Worm (Caenorhabditis elegans): ENCODE results near the gene rps-2.

rps-2 gene

DNA sequence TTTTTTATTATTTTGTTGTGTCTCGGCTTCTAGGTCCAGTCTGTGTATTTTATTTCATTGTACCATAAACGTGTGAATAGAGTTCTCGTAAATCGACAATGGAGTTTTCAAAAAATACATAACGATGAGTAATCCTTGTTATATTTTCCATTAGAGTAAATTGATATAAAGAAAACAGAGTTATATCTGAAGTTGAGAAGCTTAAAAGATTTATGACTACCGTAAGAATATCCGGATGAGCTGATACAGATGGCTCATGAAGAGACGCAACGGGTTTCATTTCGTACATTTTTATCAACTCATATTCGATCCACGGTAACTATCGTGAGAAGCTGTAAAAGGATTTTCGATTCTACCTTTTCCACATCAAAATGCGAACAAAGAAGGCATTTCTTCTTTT, 1.7 kb upstream of the rps-2 start, which contains the start of gene gcy-8:
Gene gcy-8 (plus strand): TSS at position 301 of the 400 bp plus-strand sequence.
- TF ChIP-seq mab-5 (tag; optimal IDR thresholded peaks at IDR 0.05) (no peak), lsy-2 (tag; optimal IDR thresholded peaks at IDR 0.05) (no peak), elt-1 (tag; optimal IDR thresholded peaks at IDR 0.05; ENCODE audit: borderline replicate concordance, insufficient read depth) (no peak), unc-39 (tag; optimal IDR thresholded peaks at IDR 0.05) (no peak), unc-120 (tag; optimal IDR thresholded peaks at IDR 0.05; ENCODE audit: poor library complexity, severe bottlenecking) (no peak), nhr-76 (tag; optimal IDR thresholded peaks at IDR 0.05) (no peak), cnd-1 (tag; optimal IDR thresholded peaks at IDR 0.05) (no peak), hlh-1 (tag; optimal IDR thresholded peaks at IDR 0.05) (no peak), nhr-28 (tag; optimal IDR thresholded peaks at IDR 0.05) (no peak), ceh-39 (tag; optimal IDR thresholded peaks at IDR 0.05) (no peak), drap-1 (GFP tag; optimal IDR thresholded peaks at IDR 0.05) (no peak), lin-13 (tag; optimal IDR thresholded peaks at IDR 0.05) (no peak), tbx-8 (GFP tag; optimal IDR thresholded peaks at IDR 0.05) (no peak), unc-62 (GFP tag; optimal IDR thresholded peaks at IDR 0.05) (no peak), mls-2 (tag; optimal IDR thresholded peaks at IDR 0.05) (no peak), mep-1 (tag; optimal IDR thresholded peaks at IDR 0.05) (no peak), nhr-2 (tag; optimal IDR thresholded peaks at IDR 0.05) (no peak)

DNA sequence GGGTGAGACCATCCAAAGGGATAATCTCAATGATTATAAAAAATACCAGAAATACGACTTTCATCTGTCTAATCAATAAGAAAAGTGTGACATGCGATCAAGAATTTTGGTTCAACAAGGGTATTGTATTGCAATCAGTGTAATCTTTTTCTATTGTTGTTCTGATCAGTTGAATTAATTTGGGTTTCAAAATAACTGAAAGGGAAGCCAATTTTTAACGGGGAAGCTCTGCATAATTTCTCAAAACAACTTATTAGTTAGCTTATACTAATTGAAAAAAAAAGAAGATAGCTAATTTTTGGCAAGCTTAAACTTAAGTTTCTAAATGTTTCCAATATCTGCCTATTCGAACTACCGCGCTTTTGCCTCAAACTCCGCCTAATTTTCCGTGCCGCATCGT, 1.0 kb upstream of the rps-2 start, which contains the start of gene C49H3.12:
Gene C49H3.12 (minus strand): TSS at position 101 of the 400 bp plus-strand sequence.
- no peak for TF ChIP-seq lin-13 (tag; optimal IDR thresholded peaks at IDR 0.05)
- TF ChIP-seq nhr-12 (tag; optimal IDR thresholded peaks at IDR 0.05) = no peak
- TF ChIP-seq lin-32 (GFP tag; optimal IDR thresholded peaks at IDR 0.05) = no peak
- no peak for TF ChIP-seq elt-1 (tag; optimal IDR thresholded peaks at IDR 0.05; ENCODE audit: borderline replicate concordance, insufficient read depth)
- TF ChIP-seq ces-1 (GFP tag; optimal IDR thresholded peaks at IDR 0.05) = no peak
- no peak for TF ChIP-seq mls-2 (tag; optimal IDR thresholded peaks at IDR 0.05)
- no peak for TF ChIP-seq nhr-237 (tag; optimal IDR thresholded peaks at IDR 0.05)
- TF ChIP-seq ztf-11 (tag; optimal IDR thresholded peaks at IDR 0.05) = no peak
- TF ChIP-seq tbx-8 (GFP tag; optimal IDR thresholded peaks at IDR 0.05) = no peak
- no peak for TF ChIP-seq flh-1 (GFP tag; optimal IDR thresholded peaks at IDR 0.05)
- no peak for TF ChIP-seq snpc-4 (tag; optimal IDR thresholded peaks at IDR 0.05)
- TF ChIP-seq blmp-1 (tag; optimal IDR thresholded peaks at IDR 0.05) = no peak
- no peak for TF ChIP-seq unc-39 (tag; optimal IDR thresholded peaks at IDR 0.05)
- no peak for TF ChIP-seq mep-1 (tag; optimal IDR thresholded peaks at IDR 0.05)
- TF ChIP-seq ham-2 (GFP tag; optimal IDR thresholded peaks at IDR 0.05) = no peak
- no peak for TF ChIP-seq unc-120 (tag; optimal IDR thresholded peaks at IDR 0.05; ENCODE audit: poor library complexity, severe bottlenecking)
- TF ChIP-seq mab-5 (tag; optimal IDR thresholded peaks at IDR 0.05) = no peak

DNA sequence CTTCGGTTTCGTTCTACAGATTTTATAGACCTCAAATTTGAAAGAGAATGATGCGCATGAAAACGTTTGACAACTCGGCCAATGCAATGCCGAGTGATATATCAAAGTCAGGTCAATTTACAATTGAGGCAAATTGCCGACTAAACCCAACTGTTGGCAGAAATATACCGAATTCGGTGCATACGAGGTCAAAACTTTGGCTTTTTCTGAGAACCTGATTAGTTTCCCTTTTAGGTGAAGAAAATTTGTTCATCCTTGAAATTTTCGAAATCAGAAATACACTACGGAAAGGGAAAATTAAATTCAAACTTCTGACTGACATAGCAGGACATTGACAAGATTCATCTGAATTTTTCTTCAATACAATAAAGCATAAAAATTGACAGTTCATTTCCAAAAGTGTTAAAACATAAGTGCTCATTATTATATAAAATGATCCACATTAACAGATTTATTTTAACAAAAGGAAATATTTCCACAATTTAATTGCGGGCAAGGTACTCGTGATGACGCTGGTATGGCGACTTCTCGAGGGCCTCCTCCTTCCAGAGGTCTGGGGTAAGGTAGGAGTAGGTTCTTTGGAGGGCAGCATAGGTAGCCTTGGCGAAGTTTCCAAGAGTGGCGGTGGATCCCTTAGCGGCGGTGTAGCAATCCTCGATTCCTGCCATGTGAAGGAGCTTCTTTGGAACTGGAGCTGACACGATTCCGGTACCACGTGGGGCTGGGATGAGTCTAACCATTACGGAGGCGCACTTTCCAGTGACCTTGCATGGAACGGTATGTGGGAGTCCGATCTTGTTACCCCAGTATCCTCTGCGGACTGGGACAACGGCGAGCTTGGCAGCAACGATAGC, 989 bp downstream of the rps-2 start:
- TF ChIP-seq sptf-1 (tag; optimal IDR thresholded peaks at IDR 0.05) (no peak), nhr-28 (tag; optimal IDR thresholded peaks at IDR 0.05) (no peak)

DNA sequence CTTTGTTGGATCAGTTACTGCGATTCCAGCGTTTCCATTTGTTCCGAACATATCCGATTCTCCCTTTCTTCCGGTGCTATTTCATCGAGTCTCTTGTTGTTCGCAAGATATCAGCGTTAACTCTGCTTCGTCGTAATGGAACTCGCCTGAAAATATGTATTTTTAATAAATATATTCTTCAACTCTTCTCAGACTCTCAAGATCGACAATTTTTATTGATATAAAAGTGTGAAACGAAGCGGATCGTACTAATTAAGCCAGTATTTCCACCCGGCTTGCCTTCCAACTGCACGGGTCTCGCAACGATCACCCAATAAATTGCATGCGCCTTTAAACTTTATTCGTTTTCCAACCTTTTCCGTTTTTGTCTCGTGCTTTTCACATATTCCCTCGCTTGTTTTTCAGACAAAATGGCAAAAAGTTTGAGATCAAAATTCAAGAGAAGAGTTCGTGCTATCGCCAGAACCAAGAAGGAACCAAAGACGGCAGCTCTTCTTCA, 2.2 kb downstream of the rps-2 start, which contains the start of the genes xpo-3 and C49H3.3:
Gene xpo-3 (minus strand): TSS at position 51 of the 499 bp plus-strand sequence.
Gene C49H3.3 (plus strand): TSS at position 369 of the 499 bp plus-strand sequence.
- TF ChIP-seq nhr-28 (tag; optimal IDR thresholded peaks at IDR 0.05) (no peak), lin-13 (tag; optimal IDR thresholded peaks at IDR 0.05) (peak; percentile 11), unc-120 (tag; optimal IDR thresholded peaks at IDR 0.05; ENCODE audit: poor library complexity, severe bottlenecking) (no peak), hlh-1 (tag; optimal IDR thresholded peaks at IDR 0.05) (no peak), flh-1 (GFP tag; optimal IDR thresholded peaks at IDR 0.05) (no peak), lsy-2 (tag; optimal IDR thresholded peaks at IDR 0.05) (peak; percentile 18), sptf-1 (tag; optimal IDR thresholded peaks at IDR 0.05) (no peak), ces-1 (GFP tag; optimal IDR thresholded peaks at IDR 0.05) (peak; percentile 68), mep-1 (tag; optimal IDR thresholded peaks at IDR 0.05) (peak; percentile 78), ceh-43 (GFP tag; optimal IDR thresholded peaks at IDR 0.05) (no peak), mab-5 (tag; optimal IDR thresholded peaks at IDR 0.05) (no peak), ham-2 (GFP tag; optimal IDR thresholded peaks at IDR 0.05) (peak; percentile 55), zip-8 (tag; optimal IDR thresholded peaks at IDR 0.05) (no peak), unc-62 (GFP tag; optimal IDR thresholded peaks at IDR 0.05) (no peak)

DNA sequence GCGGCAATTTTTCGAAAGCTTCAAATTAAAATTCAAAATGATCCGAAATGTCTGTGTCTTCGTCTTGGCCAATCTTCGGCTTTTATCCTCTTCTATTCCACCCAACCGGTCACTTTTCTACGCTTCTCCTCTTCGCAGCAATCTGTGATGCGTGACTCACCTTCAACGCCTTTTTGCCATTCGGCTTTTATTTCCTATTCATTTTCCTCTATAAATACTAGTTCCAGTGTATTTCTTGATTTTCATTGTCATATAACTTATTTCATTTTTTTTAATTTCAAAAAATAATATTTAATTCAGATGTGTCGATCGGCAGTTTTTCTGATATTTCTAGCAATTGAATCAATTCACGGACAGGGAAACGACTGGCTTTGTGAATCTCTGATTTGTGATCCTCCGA, 6.1 kb downstream of the rps-2 start, which contains the start of gene C49H3.16:
Gene C49H3.16 (plus strand): TSS at position 301 of the 400 bp plus-strand sequence.
- TF ChIP-seq tbx-8 (GFP tag; optimal IDR thresholded peaks at IDR 0.05) (no peak), M03D4.4 (tag; optimal IDR thresholded peaks at IDR 0.05) (no peak)
